Fruit fly (Drosophila melanogaster) whole organism, prepupa: Measurements from ENCODE around the gene dlt.

Experiments
- Blimp-1 ChIP-seq: fragments of 200-800 bp; sonication (Bioruptor generic); optimal IDR thresholded peaks from 3 replicates; lab custom pipeline; 2017; ENCODE audit warnings: missing biosample characterization, missing genetic modification characterization, mild to moderate bottlenecking, moderate library complexity, missing genetic modification reagents
- CG10631 ChIP-seq: fragments of 200-800 bp; sonication (Bioruptor generic); optimal IDR thresholded peaks from 2 replicates; lab custom pipeline; 2016; ENCODE audit warnings: missing biosample characterization, missing genetic modification characterization
- CG10669 ChIP-seq: fragments of 200-800 bp; sonication (Bioruptor generic); optimal IDR thresholded peaks from 3 replicates; lab custom pipeline; 2018; ENCODE audit warnings: missing biosample characterization, mild to moderate bottlenecking, missing genetic modification characterization, moderate library complexity
- CG15336 ChIP-seq: fragments of 200-800 bp; sonication (Bioruptor generic); IDR thresholded peaks from 2 replicates; pipeline ENCODE4 v1.3.6; 2022; ENCODE audit warnings: missing biosample characterization, missing genetic modification characterization
- CG16779 ChIP-seq: fragments of 200-800 bp; sonication (Bioruptor generic); optimal IDR thresholded peaks from 3 replicates; lab custom pipeline; 2017; ENCODE audit warnings: missing biosample characterization, mild to moderate bottlenecking, missing genetic modification characterization
- CG3032 ChIP-seq: fragments of 200-800 bp; optimal IDR thresholded peaks from 2 replicates; lab custom pipeline; 2019; ENCODE audit warnings: missing biosample characterization, mild to moderate bottlenecking, missing genetic modification characterization, moderate library complexity
- CG32006 ChIP-seq: fragments of 200-800 bp; sonication (Bioruptor generic); optimal IDR thresholded peaks from 3 replicates; lab custom pipeline; 2017; ENCODE audit warnings: missing biosample characterization, mild to moderate bottlenecking, missing genetic modification characterization
- CG34406 ChIP-seq: fragments of 200-800 bp; sonication (Bioruptor generic); optimal IDR thresholded peaks from 3 replicates; lab custom pipeline; 2016; ENCODE audit warnings: missing biosample characterization, missing genetic modification characterization
- CG3919 ChIP-seq: fragments of 200-800 bp; sonication (Bioruptor generic); optimal IDR thresholded peaks from 3 replicates; lab custom pipeline; 2016; ENCODE audit warnings: missing biosample characterization, missing genetic modification characterization
- CG4318 ChIP-seq: fragments of 200-800 bp; sonication (Bioruptor generic); optimal IDR thresholded peaks from 3 replicates; lab custom pipeline; 2017; ENCODE audit warnings: missing biosample characterization, mild to moderate bottlenecking, missing genetic modification characterization
- CG6276 ChIP-seq: fragments of 200-800 bp; sonication (Bioruptor generic); optimal IDR thresholded peaks from 2 replicates; lab custom pipeline; 2017; ENCODE audit warnings: missing biosample characterization, mild to moderate bottlenecking, missing genetic modification characterization
- CG6792 ChIP-seq: fragments of 200-800 bp; sonication (Bioruptor generic); optimal IDR thresholded peaks from 3 replicates; lab custom pipeline; 2016; ENCODE audit warnings: missing biosample characterization, missing genetic modification characterization
- CG6808 ChIP-seq: fragments of 200-800 bp; sonication (Bioruptor generic); optimal IDR thresholded peaks from 3 replicates; lab custom pipeline; 2017; ENCODE audit warnings: missing biosample characterization, missing genetic modification characterization, mild to moderate bottlenecking, moderate library complexity, missing genetic modification reagents
- CG6854 ChIP-seq: fragments of 200-800 bp; sonication (Bioruptor generic); optimal IDR thresholded peaks from 2 replicates; lab custom pipeline; 2017; ENCODE audit warnings: missing biosample characterization, mild to moderate bottlenecking, missing genetic modification characterization
- CG7368 ChIP-seq: fragments of 200-800 bp; sonication (Bioruptor generic); optimal IDR thresholded peaks from 3 replicates; lab custom pipeline; 2016; ENCODE audit warnings: missing biosample characterization, missing genetic modification characterization
- CG8119 ChIP-seq: fragments of 200-800 bp; sonication (Bioruptor generic); IDR thresholded peaks from 3 replicates; pipeline ENCODE4 v1.3.6; 2022; ENCODE audit warnings: missing biosample characterization, missing genetic modification characterization
- CG8319 ChIP-seq: fragments of 200-800 bp; sonication (Bioruptor generic); optimal IDR thresholded peaks from 3 replicates; lab custom pipeline; 2016; ENCODE audit warnings: missing biosample characterization, missing genetic modification characterization
- Eip78C ChIP-seq: fragments of 200-800 bp; sonication (Bioruptor generic); peaks from one replicate; lab custom pipeline; 2016; ENCODE audit warnings: missing biosample characterization, missing genetic modification characterization
- Eip93F ChIP-seq: fragments of 200-800 bp; sonication (Bioruptor generic); optimal IDR thresholded peaks from 2 replicates; lab custom pipeline; 2016; ENCODE audit warnings: missing biosample characterization, mild to moderate bottlenecking, missing genetic modification characterization
- Gug ChIP-seq: fragments of 200-800 bp; sonication (Bioruptor generic); IDR thresholded peaks from 2 replicates; pipeline ENCODE4 v1.3.6; 2022; ENCODE audit warnings: missing biosample characterization, missing genetic modification characterization
- Hr38 ChIP-seq: sonication (Bioruptor generic); optimal IDR thresholded peaks from 2 replicates; lab custom pipeline; 2016; ENCODE audit warnings: missing biosample characterization, missing genetic modification characterization
- Hr39 ChIP-seq: fragments of 200-800 bp; sonication (Bioruptor generic); optimal IDR thresholded peaks from 2 replicates; lab custom pipeline; 2016; ENCODE audit warnings: missing biosample characterization, missing genetic modification characterization
- Hr4 ChIP-seq: fragments of 200-800 bp; sonication (Bioruptor generic); optimal IDR thresholded peaks from 3 replicates; lab custom pipeline; 2016; ENCODE audit warnings: missing biosample characterization, missing genetic modification characterization
- Met ChIP-seq: fragments of 200-800 bp; sonication (Bioruptor generic); optimal IDR thresholded peaks from 3 replicates; lab custom pipeline; 2016; ENCODE audit warnings: missing biosample characterization, missing genetic modification characterization
- OdsH ChIP-seq: fragments of 200-800 bp; sonication (Bioruptor generic); optimal IDR thresholded peaks from 3 replicates; lab custom pipeline; 2016; ENCODE audit warnings: missing biosample characterization, missing genetic modification characterization
- Smox ChIP-seq: fragments of 200-800 bp; sonication (Bioruptor generic); optimal IDR thresholded peaks from 3 replicates; lab custom pipeline; 2016; ENCODE audit warnings: missing biosample characterization, missing genetic modification characterization
- Sox102F ChIP-seq: fragments of 200-800 bp; sonication (Bioruptor generic); optimal IDR thresholded peaks from 2 replicates; lab custom pipeline; 2016; ENCODE audit warnings: missing biosample characterization, mild to moderate bottlenecking, missing genetic modification characterization
- Sox15 ChIP-seq: fragments of 200-800 bp; sonication (Bioruptor generic); optimal IDR thresholded peaks from 3 replicates; lab custom pipeline; 2016; ENCODE audit warnings: missing biosample characterization, missing genetic modification characterization
- achi ChIP-seq: fragments of 200-800 bp; sonication (Bioruptor generic); optimal IDR thresholded peaks from 3 replicates; lab custom pipeline; 2016; ENCODE audit warnings: missing biosample characterization, missing genetic modification characterization
- acj6 ChIP-seq: fragments of 200-800 bp; sonication (Bioruptor generic); optimal IDR thresholded peaks from 3 replicates; lab custom pipeline; 2016; ENCODE audit warnings: missing biosample characterization, missing genetic modification characterization
- cyc ChIP-seq: fragments of 200-800 bp; sonication (Bioruptor generic); optimal IDR thresholded peaks from 3 replicates; lab custom pipeline; 2016; ENCODE audit warnings: missing biosample characterization, missing genetic modification characterization
- dac ChIP-seq: fragments of 200-800 bp; sonication (Bioruptor generic); optimal IDR thresholded peaks from 2 replicates; lab custom pipeline; 2017; ENCODE audit warnings: missing biosample characterization, mild to moderate bottlenecking, missing genetic modification characterization
- dsx ChIP-seq: fragments of 200-800 bp; optimal IDR thresholded peaks from 3 replicates; lab custom pipeline; 2019; ENCODE audit warnings: missing biosample characterization, mild to moderate bottlenecking, missing genetic modification characterization, moderate library complexity; ENCODE audit not compliant: poor library complexity, severe bottlenecking
- esn ChIP-seq: fragments of 200-800 bp; sonication (Bioruptor generic); optimal IDR thresholded peaks from 2 replicates; lab custom pipeline; 2016; ENCODE audit warnings: missing biosample characterization, mild to moderate bottlenecking, missing genetic modification characterization, moderate library complexity
- fd59A ChIP-seq: fragments of 200-800 bp; sonication (Bioruptor generic); optimal IDR thresholded peaks from 2 replicates; lab custom pipeline; 2017; ENCODE audit warnings: missing biosample characterization, mild to moderate bottlenecking, missing genetic modification characterization, missing genetic modification reagents
- fd85E ChIP-seq: fragments of 200-800 bp; sonication (Bioruptor generic); optimal IDR thresholded peaks from 3 replicates; lab custom pipeline; 2016; ENCODE audit warnings: missing biosample characterization, missing genetic modification characterization
- lz ChIP-seq: fragments of 200-800 bp; sonication (Bioruptor generic); optimal IDR thresholded peaks from 3 replicates; lab custom pipeline; 2016; ENCODE audit warnings: missing biosample characterization, missing genetic modification characterization
- net ChIP-seq: fragments of 200-800 bp; sonication (Bioruptor generic); optimal IDR thresholded peaks from 3 replicates; lab custom pipeline; 2016; ENCODE audit warnings: missing biosample characterization, missing genetic modification characterization
- spab ChIP-seq: fragments of 200-800 bp; sonication (Bioruptor generic); optimal IDR thresholded peaks from 2 replicates; lab custom pipeline; 2017; ENCODE audit warnings: missing biosample characterization, mild to moderate bottlenecking, missing genetic modification characterization, missing genetic modification reagents
- ss ChIP-seq, 2 experiments: fragments of 200-800 bp; sonication (Bioruptor generic); optimal IDR thresholded peaks; 2 replicates in 1 of 2; 3 replicates in 1 of 2; lab custom pipeline; 2017 to 2018; ENCODE audit warnings: mild to moderate bottlenecking in 2 of 2, missing biosample characterization in 2 of 2, missing genetic modification characterization in 2 of 2, moderate library complexity in 1 of 2
- svp ChIP-seq: fragments of 200-800 bp; sonication (Bioruptor generic); peaks from one replicate; lab custom pipeline; 2016; ENCODE audit warnings: missing biosample characterization, missing genetic modification characterization
- topi ChIP-seq: fragments of 200-800 bp; sonication (Bioruptor generic); optimal IDR thresholded peaks from 3 replicates; lab custom pipeline; 2016; ENCODE audit warnings: missing biosample characterization, missing genetic modification characterization

dlt gene

DNA sequence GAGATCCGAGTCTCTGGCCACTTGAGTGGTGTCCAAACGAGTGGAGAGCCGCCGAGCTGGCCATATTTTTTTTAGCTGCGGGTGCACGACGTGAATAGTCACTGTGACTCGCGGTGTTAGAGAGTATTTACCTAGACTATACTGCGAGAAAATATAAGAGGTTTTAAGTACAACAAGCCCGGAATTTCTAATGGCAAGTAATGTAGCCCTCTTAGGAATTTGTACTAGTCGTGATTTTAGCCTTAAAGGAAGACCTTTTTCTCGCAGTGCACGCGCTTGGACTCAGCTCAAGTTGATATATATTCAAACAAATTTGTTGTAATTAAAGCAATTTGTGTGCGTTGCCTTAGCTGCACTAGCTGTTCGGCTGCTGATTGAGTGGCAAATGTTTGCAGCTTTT is 49.5 kb upstream of the dlt start (continued):
- TF ChIP-seq achi (GFP tag; lab: Kevin White, UChicago) (peak; percentile 25), CG32006 (GFP tag; lab: Kevin White, UChicago) (peak; percentile 72), Sox15 (GFP tag; lab: Kevin White, UChicago) (no peak), Gug (GFP tag; lab: Robert Waterston, UW) (peak; percentile 69), CG6808 (no peak), Smox (GFP tag; lab: Kevin White, UChicago) (no peak), CG6792 (GFP tag; lab: Kevin White, UChicago) (no peak), Hr39 (GFP tag; lab: Kevin White, UChicago) (no peak), CG7368 (no peak), svp (GFP tag; lab: Kevin White, UChicago) (no peak), CG6854 (no peak), Blimp-1 (GFP tag; lab: Kevin White, UChicago) (no peak), Eip93F (GFP tag; lab: Kevin White, UChicago) (no peak), dac (peak; percentile 44), acj6 (GFP tag; lab: Kevin White, UChicago) (no peak), spab (no peak), CG10631 (GFP tag; lab: Kevin White, UChicago) (no peak), OdsH (GFP tag; lab: Kevin White, UChicago) (peak; percentile 21), CG4318 (GFP tag; lab: Kevin White, UChicago) (peak; percentile 15)

dm6 chr3L:1841984-1842383 is 46.9 kb upstream of the dlt start, which contains the start of gene Cpr62Bc:
TSS of gene Cpr62Bc (minus strand) at chr3L:1842084.
- no peak for TF ChIP-seq Sox102F (GFP tag; lab: Kevin White, UChicago)
- no peak for TF ChIP-seq CG3032 (tag; lab: Kevin White, UChicago)
- no peak for TF ChIP-seq CG15336 (GFP tag; lab: Robert Waterston, UW)
- no peak for TF ChIP-seq Hr39 (GFP tag; lab: Kevin White, UChicago)
- TF ChIP-seq CG32006 (GFP tag; lab: Kevin White, UChicago), result no peak
- no peak for TF ChIP-seq net (GFP tag; lab: Kevin White, UChicago)
- TF ChIP-seq CG34406 (GFP tag; lab: Kevin White, UChicago), result no peak

dm6 chr3L:1835064-1835463 is 39.9 kb upstream of the dlt start, which contains the start of gene Cpr62Bb:
TSS of gene Cpr62Bb (minus strand) at chr3L:1835164.
- TF ChIP-seq net (GFP tag; lab: Kevin White, UChicago) (no peak), cyc (GFP tag; lab: Kevin White, UChicago) (no peak), fd85E (no peak), CG6854 (no peak), Smox (GFP tag; lab: Kevin White, UChicago) (no peak), CG16779 (no peak)
- TF ChIP-seq, all 60 proteins: peak for 0

DNA sequence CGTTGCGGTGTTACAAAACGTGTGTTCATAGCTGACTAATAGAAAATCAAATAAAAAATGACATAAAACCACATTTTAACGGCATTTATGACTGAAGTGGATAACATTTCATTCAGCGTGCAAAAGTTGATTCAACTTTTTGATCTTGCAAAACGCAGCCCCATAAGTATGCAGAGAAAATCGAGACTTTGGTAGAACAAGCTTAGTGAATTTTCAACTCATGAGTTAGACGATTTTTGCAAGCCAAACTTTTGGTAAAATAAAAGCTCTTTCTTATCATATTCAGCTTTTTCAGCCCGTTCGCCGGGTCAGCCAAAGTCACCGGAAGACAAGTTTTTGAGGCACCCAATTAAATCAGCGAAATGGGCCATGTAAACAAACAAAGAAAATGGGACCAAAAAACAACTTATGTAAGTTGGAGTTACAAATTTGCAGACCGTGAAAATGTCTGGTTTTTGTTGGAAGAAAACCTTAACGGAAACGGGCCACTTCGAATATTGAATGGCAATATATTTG is 36.7 kb upstream of the dlt start, which contains the start of gene Cpr62Ba:
Gene Cpr62Ba, minus strand, starts transcription at position 31 of the 516 bp plus-strand sequence.
- TF ChIP-seq cyc (GFP tag; lab: Kevin White, UChicago), result no peak
- no peak for TF ChIP-seq Met (GFP tag; lab: Kevin White, UChicago)
- no peak for TF ChIP-seq CG8119
- TF ChIP-seq svp (GFP tag; lab: Kevin White, UChicago), result peak; percentile 84
- no peak for TF ChIP-seq Hr38
- TF ChIP-seq Eip78C (GFP tag; lab: Kevin White, UChicago), result peak; percentile 40
- no peak for TF ChIP-seq CG16779

dm6 chr3L:1829539-1829938 is 34.4 kb upstream of the dlt start:
- peak; percentile 50 for TF ChIP-seq CG6792 (GFP tag; lab: Kevin White, UChicago)
- peak; percentile 71 for TF ChIP-seq lz (GFP tag; lab: Kevin White, UChicago)
- TF ChIP-seq topi (GFP tag; lab: Kevin White, UChicago), result peak; percentile 60
- TF ChIP-seq svp (GFP tag; lab: Kevin White, UChicago), result peak; percentile 81
- peak; percentile 69 for TF ChIP-seq Sox102F (GFP tag; lab: Kevin White, UChicago)
- peak in 1 of 2 experiments; percentile 11 for TF ChIP-seq ss (GFP tag; optimal IDR thresholded peaks at IDR 0.05; lab: Kevin White, UChicago)
- no peak for TF ChIP-seq spab
- TF ChIP-seq cyc (GFP tag; lab: Kevin White, UChicago), result peak; percentile 62
- TF ChIP-seq dsx (GFP tag; lab: Kevin White, UChicago), result peak; percentile 9
- TF ChIP-seq CG3032 (tag; lab: Kevin White, UChicago), result peak; percentile 57
- no peak for TF ChIP-seq CG8319
- TF ChIP-seq fd59A (GFP tag; lab: Kevin White, UChicago), result peak; percentile 58
- peak; percentile 4 for TF ChIP-seq CG10669 (GFP tag; lab: Kevin White, UChicago)
- TF ChIP-seq esn, result peak; percentile 70
- peak; percentile 56 for TF ChIP-seq Hr4 (GFP tag; lab: Kevin White, UChicago)
- peak; percentile 77 for TF ChIP-seq acj6 (GFP tag; lab: Kevin White, UChicago)
- TF ChIP-seq CG6276, result peak; percentile 53
- TF ChIP-seq net (GFP tag; lab: Kevin White, UChicago), result peak; percentile 74
- TF ChIP-seq CG3919 (GFP tag; lab: Kevin White, UChicago), result peak; percentile 63
- TF ChIP-seq Eip78C (GFP tag; lab: Kevin White, UChicago), result peak; percentile 83
